Fruit fly (Drosophila melanogaster): Measurements from ENCODE around the gene CG9356.
A peak's percentile ranks its signal among the peaks of the same experiment; 100 is the strongest.

CG9356 gene

DNA sequence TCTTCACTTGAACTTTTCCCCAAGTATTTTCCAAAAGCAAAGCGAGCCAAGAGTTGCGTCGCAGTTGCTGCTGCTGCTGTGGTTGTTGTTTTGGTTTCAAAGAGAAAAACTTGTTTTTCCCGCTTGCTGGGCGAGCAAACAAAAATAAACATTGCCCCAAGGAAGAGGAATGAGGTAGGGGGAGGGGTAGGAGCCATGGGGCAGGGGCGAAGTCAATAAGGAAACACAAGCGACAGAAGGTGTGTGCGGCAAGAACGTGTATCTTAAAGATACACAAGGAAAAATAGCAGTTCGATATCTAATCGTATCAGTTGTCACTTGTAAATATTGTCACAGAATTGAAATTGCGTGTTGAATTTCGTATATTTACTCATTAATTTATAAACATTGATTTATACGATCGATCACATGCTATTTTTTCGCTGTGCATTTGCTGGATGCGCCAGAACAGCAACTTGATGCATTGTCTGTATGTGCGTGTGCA, 10.5 kb downstream of the CG9356 start (continued):
- TF ChIP-seq lov (optimal IDR thresholded peaks at IDR 0.05) (no peak), lov (GFP tag; IDR thresholded peaks at IDR 0.05) (peak; percentile 79; the same call in 1 of the 3 replicates), CG9932 (GFP tag; IDR thresholded peaks at IDR 0.05) (peak; percentile 15; the same call in 1 of the 2 replicates), fd96Cb (tag; optimal IDR thresholded peaks at IDR 0.05) (peak; percentile 72), CG13624 (GFP tag; optimal IDR thresholded peaks at IDR 0.05) (no peak), esg (GFP tag; conservative IDR thresholded peaks at IDR 0.05) (peak; percentile 33; the same call in 1 of the 2 replicates), CrebB (tag; optimal IDR thresholded peaks at IDR 0.05) (peak; percentile 78), CG13296 (GFP tag; optimal IDR thresholded peaks at IDR 0.05) (peak; percentile 55), CG43689 (GFP tag; IDR thresholded peaks at IDR 0.05) (no peak), Dip2 (GFP tag; IDR thresholded peaks at IDR 0.05) (no peak), CG2678 (tag; optimal IDR thresholded peaks at IDR 0.05) (peak; percentile 83), pnt (GFP tag; optimal IDR thresholded peaks at IDR 0.05) (peak; percentile 46), CG1024 (GFP tag; IDR thresholded peaks at IDR 0.05) (0 out of 2 replicates have a peak, but pooled peaks have one; percentile 38), inv (GFP tag; IDR thresholded peaks at IDR 0.05; ENCODE audit: partially characterized antibody) (no peak), lilli (GFP tag; optimal IDR thresholded peaks at IDR 0.05) (no peak), ap (GFP tag; IDR thresholded peaks at IDR 0.05) (no peak; the same call in 1 of the 2 replicates), CG17359 (tag; optimal IDR thresholded peaks at IDR 0.05) (peak; percentile 82), CG16779 (GFP tag; IDR thresholded peaks at IDR 0.05) (0 out of 2 replicates have a peak, but pooled peaks have one; percentile 24), Mrtf (GFP tag; IDR thresholded peaks at IDR 0.05) (no peak), Rfx (GFP tag; IDR thresholded peaks at IDR 0.05) (peak; percentile 50; the same call in 1 of the 2 replicates), CG9437 (GFP tag; optimal IDR thresholded peaks at IDR 0.05) (peak; percentile 34), z (GFP tag; IDR thresholded peaks at IDR 0.05) (peak; percentile 62; the same call in 2 of the 3 replicates), Hey (tag; optimal IDR thresholded peaks at IDR 0.05) (peak; percentile 48), ftz-f1 (GFP tag; optimal IDR thresholded peaks at IDR 0.05) (no peak), dmrt11E (tag; optimal IDR thresholded peaks at IDR 0.05) (peak; percentile 91), wek (GFP tag; optimal IDR thresholded peaks at IDR 0.05) (peak; percentile 70), Trl (optimal IDR thresholded peaks at IDR 0.05) (no peak), Trl (GFP tag; optimal IDR thresholded peaks at IDR 0.05) (peak; percentile 56), seq (GFP tag; IDR thresholded peaks at IDR 0.05) (0 out of 2 replicates have a peak, but pooled peaks have one; percentile 45), CG15696 (tag; optimal IDR thresholded peaks at IDR 0.05) (peak; percentile 86), CG10431 (GFP tag; optimal IDR thresholded peaks at IDR 0.05) (peak; percentile 61), run (tag; optimal IDR thresholded peaks at IDR 0.05) (no peak), CG10274 (GFP tag; optimal IDR thresholded peaks at IDR 0.05) (peak; percentile 38), CG10209 (GFP tag; optimal IDR thresholded peaks at IDR 0.05) (peak; percentile 79), CG31441 (GFP tag; IDR thresholded peaks at IDR 0.05) (peak; percentile 72), Ets97D (GFP tag; optimal IDR thresholded peaks at IDR 0.05) (no peak), Nf-YA (GFP tag; IDR thresholded peaks at IDR 0.05) (0 out of 2 replicates have a peak, but pooled peaks have one; percentile 12), pros (GFP tag; optimal IDR thresholded peaks at IDR 0.05) (peak; percentile 69), CG7372 (GFP tag; IDR thresholded peaks at IDR 0.05) (peak; percentile 53), Eip74EF (GFP tag; optimal IDR thresholded peaks at IDR 0.05) (peak in 1 of 2 experiments; percentile 59), cad (GFP tag; optimal IDR thresholded peaks at IDR 0.05) (no peak), Asciz (GFP tag; optimal IDR thresholded peaks at IDR 0.05) (peak; percentile 82), CG3281 (GFP tag; optimal IDR thresholded peaks at IDR 0.05) (peak; percentile 64), CG6254 (GFP tag; optimal IDR thresholded peaks at IDR 0.05) (peak; percentile 77), dmrt99B (tag; optimal IDR thresholded peaks at IDR 0.05) (peak; percentile 70), hth (optimal IDR thresholded peaks at IDR 0.05) (no peak), prd (optimal IDR thresholded peaks at IDR 0.05) (no peak), prd (GFP tag; IDR thresholded peaks at IDR 0.05) (peak; percentile 70; the same call in 2 of the 3 replicates), unc-4 (GFP tag; IDR thresholded peaks at IDR 0.05; ENCODE audit: partially characterized antibody) (no peak), YL-1 (GFP tag; optimal IDR thresholded peaks at IDR 0.05) (peak; percentile 54), br (optimal IDR thresholded peaks at IDR 0.05) (no peak)

Measured in whole organism, embryonic.